Worm (Caenorhabditis elegans): ENCODE measurements around the gene gei-13.
A peak's percentile ranks its signal among the peaks of the same experiment; 100 is the strongest.

The gei-13 gene

ce11 chrIII:9658569-9658968 lies 21.7 kb upstream of the gei-13 start:
- TF ChIP-seq Y55F3AM.14 (GFP tag; optimal IDR thresholded peaks at IDR 0.05) (no peak), sma-9 (GFP tag; optimal IDR thresholded peaks at IDR 0.05) (peak; percentile 35), sma-9 (tag; optimal IDR thresholded peaks at IDR 0.05) (no peak)

- TF ChIP-seq alr-1 (tag; optimal IDR thresholded peaks at IDR 0.05) (no peak), mdl-1 (tag; optimal IDR thresholded peaks at IDR 0.05) (no peak), elt-3 (tag; optimal IDR thresholded peaks at IDR 0.05) (no peak), blmp-1 (tag; optimal IDR thresholded peaks at IDR 0.05; ENCODE audit: insufficient read depth) (no peak), Y55F3AM.14 (GFP tag; optimal IDR thresholded peaks at IDR 0.05) (no peak), mab-5 (tag; optimal IDR thresholded peaks at IDR 0.05) (no peak), nhr-6 (tag; optimal IDR thresholded peaks at IDR 0.05) (no peak), peb-1 (tag; optimal IDR thresholded peaks at IDR 0.05) (no peak), nhr-10 (tag; optimal IDR thresholded peaks at IDR 0.05) (no peak), R02D3.7 (tag; optimal IDR thresholded peaks at IDR 0.05) (no peak), sem-4 (tag; optimal IDR thresholded peaks at IDR 0.05) (no peak), nhr-237 (tag; optimal IDR thresholded peaks at IDR 0.05) (no peak), nhr-11 (tag; optimal IDR thresholded peaks at IDR 0.05) (no peak), unc-39 (tag; optimal IDR thresholded peaks at IDR 0.05) (no peak)
These were observed 18.9 kb upstream of the gei-13 start, which contains the start of gene C15H7.4 for ce11 chrIII:9655802-9656201. Gene C15H7.4, minus strand, starts transcription at chrIII:9655902.

- TF ChIP-seq ceh-16 (tag; optimal IDR thresholded peaks at IDR 0.05) (no peak), lsy-2 (tag; optimal IDR thresholded peaks at IDR 0.05) (no peak), sma-9 (GFP tag; optimal IDR thresholded peaks at IDR 0.05) (no peak), sma-9 (tag; optimal IDR thresholded peaks at IDR 0.05) (no peak), mbf-1 (tag; optimal IDR thresholded peaks at IDR 0.05) (no peak), blmp-1 (tag; optimal IDR thresholded peaks at IDR 0.05; ENCODE audit: insufficient read depth) (no peak), nhr-25 (tag; optimal IDR thresholded peaks at IDR 0.05) (no peak), F13H6.1 (tag; optimal IDR thresholded peaks at IDR 0.05) (no peak), lin-13 (GFP tag; optimal IDR thresholded peaks at IDR 0.05) (no peak), nhr-21 (tag; optimal IDR thresholded peaks at IDR 0.05) (no peak), C34F6.9 (tag; optimal IDR thresholded peaks at IDR 0.05) (no peak), ztf-4 (tag; optimal IDR thresholded peaks at IDR 0.05) (no peak), mab-5 (tag; optimal IDR thresholded peaks at IDR 0.05) (no peak), lin-11 (tag; optimal IDR thresholded peaks at IDR 0.05) (no peak), fos-1 (tag; optimal IDR thresholded peaks at IDR 0.05) (no peak)
These were observed 15.0 kb upstream of the gei-13 start, which contains the start of gene C15H7.3 for ce11 chrIII:9651871-9652270. Gene C15H7.3, minus strand, starts transcription at chrIII:9651971.

ce11 chrIII:9646440-9647021 lies 9.6 kb upstream of the gei-13 start:
- TF ChIP-seq blmp-1 (tag; optimal IDR thresholded peaks at IDR 0.05; ENCODE audit: insufficient read depth), result peak; percentile 83
- TF ChIP-seq ceh-16 (tag; optimal IDR thresholded peaks at IDR 0.05), result no peak
- no peak for TF ChIP-seq nhr-77 (tag; optimal IDR thresholded peaks at IDR 0.05)
- TF ChIP-seq Y55F3AM.14 (GFP tag; optimal IDR thresholded peaks at IDR 0.05), result no peak
- TF ChIP-seq elt-3 (tag; optimal IDR thresholded peaks at IDR 0.05), result no peak
- no peak for TF ChIP-seq mab-5 (tag; optimal IDR thresholded peaks at IDR 0.05)
- TF ChIP-seq sma-3 (GFP tag; optimal IDR thresholded peaks at IDR 0.05), result no peak
- TF ChIP-seq nhr-25 (tag; optimal IDR thresholded peaks at IDR 0.05), result no peak
- TF ChIP-seq ceh-82 (tag; optimal IDR thresholded peaks at IDR 0.05), result no peak
- TF ChIP-seq ztf-1 (GFP tag; conservative IDR thresholded peaks at IDR 0.05), result no peak
- TF ChIP-seq C34F6.9 (tag; optimal IDR thresholded peaks at IDR 0.05), result no peak
- TF ChIP-seq nhr-6 (tag; optimal IDR thresholded peaks at IDR 0.05), result no peak
- no peak for TF ChIP-seq zag-1 (tag; optimal IDR thresholded peaks at IDR 0.05)
- TF ChIP-seq fos-1 (tag; optimal IDR thresholded peaks at IDR 0.05), result peak; percentile 41
- TF ChIP-seq snpc-4 (tag; optimal IDR thresholded peaks at IDR 0.05), result no peak
- peak; percentile 79 for TF ChIP-seq egl-27 (tag; optimal IDR thresholded peaks at IDR 0.05)
- TF ChIP-seq lin-13 (GFP tag; optimal IDR thresholded peaks at IDR 0.05), result no peak
- peak; percentile 42 for TF ChIP-seq elt-1 (tag; optimal IDR thresholded peaks at IDR 0.05)
- peak; percentile 82 for TF ChIP-seq nhr-21 (tag; optimal IDR thresholded peaks at IDR 0.05)
- no peak for TF ChIP-seq unc-62 (GFP tag; optimal IDR thresholded peaks at IDR 0.05)
- no peak for TF ChIP-seq alr-1 (tag; optimal IDR thresholded peaks at IDR 0.05)
- no peak for TF ChIP-seq nhr-129 (tag; optimal IDR thresholded peaks at IDR 0.05)
- peak; percentile 50 for TF ChIP-seq sma-9 (GFP tag; optimal IDR thresholded peaks at IDR 0.05)
- no peak for TF ChIP-seq sma-9 (tag; optimal IDR thresholded peaks at IDR 0.05)
- no peak for TF ChIP-seq gmeb-1 (tag; optimal IDR thresholded peaks at IDR 0.05)
- TF ChIP-seq sem-4 (tag; optimal IDR thresholded peaks at IDR 0.05), result peak; percentile 21
- no peak for TF ChIP-seq ZK546.5 (tag; optimal IDR thresholded peaks at IDR 0.05)
